Worm (Caenorhabditis elegans): ENCODE measurements around the gene ZK856.19.

ZK856.19 gene

ce11 chrV:10241121-10241803 lies 36.5 kb upstream of the ZK856.19 start, which contains the start of the genes C12D8.21 and col-148:
TSS of gene C12D8.21 (minus strand) at chrV:10241188.
TSS of gene col-148 (plus strand) at chrV:10241753.
- TF ChIP-seq mcd-1 (GFP tag; IDR thresholded peaks at IDR 0.05) (no peak), madf-6 (GFP tag; IDR thresholded peaks at IDR 0.05) (no peak)

- TF ChIP-seq ceh-58 (GFP tag; IDR thresholded peaks at IDR 0.05) (no peak), C17E4.6 (GFP tag; IDR thresholded peaks at IDR 0.05) (no peak), lin-40 (tag; optimal IDR thresholded peaks at IDR 0.05) (no peak), Y56A3A.18 (GFP tag; IDR thresholded peaks at IDR 0.05) (no peak)
These were observed 35.1 kb upstream of the ZK856.19 start, which contains the start of gene fipr-8 for ce11 chrV:10239861-10240260. TSS of gene fipr-8 (minus strand) at chrV:10239961.

- TF ChIP-seq B0261.1 (tag; optimal IDR thresholded peaks at IDR 0.05) (no peak), aptf-2 (GFP tag; conservative IDR thresholded peaks at IDR 0.05) (0 out of 2 replicates have a peak, but pooled peaks have one; percentile 13), sea-2 (GFP tag; IDR thresholded peaks at IDR 0.05) (no peak), lin-40 (tag; optimal IDR thresholded peaks at IDR 0.05) (no peak), nhr-80 (tag; optimal IDR thresholded peaks at IDR 0.05) (no peak), Y53F4B.3 (GFP tag; IDR thresholded peaks at IDR 0.05) (no peak), hmg-1.2 (GFP tag; IDR thresholded peaks at IDR 0.05) (peak; percentile 29; the same call in 1 of the 2 replicates), F33H1.4 (GFP tag; IDR thresholded peaks at IDR 0.05) (no peak; the same call in 1 of the 2 replicates), lin-26 (GFP tag; IDR thresholded peaks at IDR 0.05) (0 out of 2 replicates have a peak, but pooled peaks have one; percentile 7), xnd-1 (tag; optimal IDR thresholded peaks at IDR 0.05) (peak; percentile 17), unc-130 (GFP tag; optimal IDR thresholded peaks at IDR 0.05) (no peak), mcd-1 (GFP tag; IDR thresholded peaks at IDR 0.05) (peak; percentile 61), aptf-3 (GFP tag; IDR thresholded peaks at IDR 0.05) (no peak), ztf-28 (GFP tag; IDR thresholded peaks at IDR 0.05) (0 out of 2 replicates have a peak, but pooled peaks have one; percentile 48), madf-8 (GFP tag; conservative IDR thresholded peaks at IDR 0.05) (peak; percentile 71), dox-1 (GFP tag; IDR thresholded peaks at IDR 0.05) (peak; percentile 65), madf-6 (GFP tag; IDR thresholded peaks at IDR 0.05) (peak; percentile 64; the same call in 1 of the 2 replicates), nhr-120 (GFP tag; IDR thresholded peaks at IDR 0.05) (no peak), madf-10 (tag; optimal IDR thresholded peaks at IDR 0.05) (no peak), T07F8.4 (tag; optimal IDR thresholded peaks at IDR 0.05) (no peak), egl-44 (GFP tag; IDR thresholded peaks at IDR 0.05) (no peak), hlh-26 (GFP tag; conservative IDR thresholded peaks at IDR 0.05) (no peak), D2030.7 (GFP tag; IDR thresholded peaks at IDR 0.05) (peak; percentile 49; the same call in 1 of the 2 replicates), repo-1 (tag; optimal IDR thresholded peaks at IDR 0.05) (no peak), Y53G8AR.9 (GFP tag; conservative IDR thresholded peaks at IDR 0.05) (no peak), Y56A3A.18 (GFP tag; IDR thresholded peaks at IDR 0.05) (no peak), efl-1 (GFP tag; optimal IDR thresholded peaks at IDR 0.05) (peak; percentile 14), ztf-26 (tag; optimal IDR thresholded peaks at IDR 0.05) (no peak), ceh-58 (GFP tag; IDR thresholded peaks at IDR 0.05) (no peak), lsl-1 (GFP tag; optimal IDR thresholded peaks at IDR 0.05) (peak; percentile 76), F52B5.7 (tag; optimal IDR thresholded peaks at IDR 0.05) (no peak), cebp-1 (GFP tag; IDR thresholded peaks at IDR 0.05) (no peak), cebp-1 (tag; optimal IDR thresholded peaks at IDR 0.05) (no peak), madf-3 (GFP tag; IDR thresholded peaks at IDR 0.05) (peak; percentile 97), lsy-27 (tag; optimal IDR thresholded peaks at IDR 0.05; ENCODE audit: borderline replicate concordance, insufficient read depth) (no peak), ceh-91 (GFP tag; IDR thresholded peaks at IDR 0.05) (peak; percentile 68), bed-1 (GFP tag; IDR thresholded peaks at IDR 0.05) (no peak), T26A5.8 (tag; optimal IDR thresholded peaks at IDR 0.05) (no peak), mxl-1 (tag; optimal IDR thresholded peaks at IDR 0.05) (no peak), K12H6.12 (tag; optimal IDR thresholded peaks at IDR 0.05) (no peak), nhr-179 (tag; optimal IDR thresholded peaks at IDR 0.05) (no peak), chd-7 (tag; optimal IDR thresholded peaks at IDR 0.05) (no peak)
These were observed 34.0 kb upstream of the ZK856.19 start, which contains the start of gene fubl-1 for ce11 chrV:10238665-10239064. TSS of gene fubl-1 (minus strand) at chrV:10238866.

All from whole organism, young adult.